Worm (Caenorhabditis elegans): ENCODE data around the gene T19D12.5.

DNA sequence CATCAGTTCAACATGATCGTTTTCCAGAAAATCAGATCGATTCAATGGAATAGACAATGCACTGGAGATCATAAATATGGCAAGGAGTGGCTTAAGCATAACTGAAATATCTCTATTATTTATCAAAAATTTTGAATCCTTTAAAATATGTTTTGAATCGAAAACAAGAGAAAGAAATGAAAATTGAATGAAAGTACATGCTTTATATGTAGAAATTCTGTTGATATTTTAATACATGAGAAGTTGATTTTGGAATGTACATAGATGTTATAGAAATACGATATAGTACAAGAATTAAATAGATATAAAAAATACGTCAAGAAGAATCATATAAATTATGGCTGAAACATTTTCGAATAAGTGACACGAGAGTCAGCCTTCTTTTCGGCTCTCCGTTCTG is 43.8 kb downstream of the T19D12.5 start, which contains the start of gene C56C10.9:
- no peak for TF ChIP-seq him-1 (tag; optimal IDR thresholded peaks at IDR 0.05)
- no peak for TF ChIP-seq dao-5 (tag; optimal IDR thresholded peaks at IDR 0.05)
- TF ChIP-seq W03F9.2 (tag; optimal IDR thresholded peaks at IDR 0.05), result no peak

All from whole organism, L4/young adult.